Fruit fly (Drosophila melanogaster) whole organism, embryonic: ENCODE measurements around the gene kel.

ENCODE experiments used
- Atf-2 ChIP-seq: fragments of 200-800 bp; sonication (Bioruptor generic); optimal IDR thresholded peaks from 2 replicates; lab custom pipeline; 2016; ENCODE audit warnings: missing biosample characterization, missing genetic modification characterization
- B-H2 ChIP-seq: fragments of 200-800 bp; sonication (Bioruptor generic); optimal IDR thresholded peaks from 2 replicates; lab custom pipeline; 2018; ENCODE audit warnings: missing biosample characterization, mild to moderate bottlenecking, missing genetic modification characterization
- Bgb ChIP-seq: fragments of 200-800 bp; sonication (Bioruptor generic); IDR thresholded peaks from 2 replicates; pipeline ENCODE4 v1.3.6; 2022; ENCODE audit warnings: missing biosample characterization, missing genetic modification characterization; ENCODE audit not compliant: partially characterized antibody
- CG10431 ChIP-seq: fragments of 200-800 bp; sonication (Bioruptor generic); optimal IDR thresholded peaks from 3 replicates; lab custom pipeline; 2018; ENCODE audit warnings: missing biosample characterization, mild to moderate bottlenecking, missing genetic modification characterization
- CG11504 ChIP-seq: fragments of 200-800 bp; sonication (Bioruptor generic); optimal IDR thresholded peaks from 3 replicates; lab custom pipeline; 2019; ENCODE audit warnings: missing biosample characterization, mild to moderate bottlenecking, missing genetic modification characterization, moderate library complexity
- CG11696 ChIP-seq: fragments of 200-800 bp; sonication (Bioruptor generic); IDR thresholded peaks from 2 replicates; pipeline ENCODE4 v1.3.6; 2022; ENCODE audit warnings: missing biosample characterization, missing genetic modification characterization
- CG13287 ChIP-seq: fragments of 200-800 bp; sonication (Bioruptor generic); IDR thresholded peaks from 2 replicates; pipeline ENCODE4 v1.3.6; 2022; ENCODE audit warnings: missing biosample characterization, missing genetic modification characterization; ENCODE audit not compliant: partially characterized antibody
- CG13894 ChIP-seq: fragments of 200-800 bp; sonication (Bioruptor generic); optimal IDR thresholded peaks from 3 replicates; lab custom pipeline; 2018; ENCODE audit warnings: missing biosample characterization, mild to moderate bottlenecking, missing genetic modification characterization, moderate library complexity
- CG15696 ChIP-seq: fragments of 200-800 bp; sonication (Bioruptor generic); optimal IDR thresholded peaks from 2 replicates; lab custom pipeline; 2019; ENCODE audit warnings: missing biosample characterization, mild to moderate bottlenecking, missing genetic modification characterization, moderate library complexity
- CG17568 ChIP-seq: fragments of 200-800 bp; sonication (Bioruptor generic); optimal IDR thresholded peaks from 2 replicates; lab custom pipeline; 2018; ENCODE audit warnings: missing biosample characterization, mild to moderate bottlenecking, missing genetic modification characterization, moderate library complexity
- CG17802 ChIP-seq: fragments of 200-800 bp; sonication (Bioruptor generic); optimal IDR thresholded peaks from 2 replicates; lab custom pipeline; 2018; ENCODE audit warnings: missing biosample characterization, mild to moderate bottlenecking, missing genetic modification characterization, moderate library complexity
- CG1792 ChIP-seq: fragments of 200-800 bp; sonication (Bioruptor generic); optimal IDR thresholded peaks from 2 replicates; lab custom pipeline; 2016; ENCODE audit warnings: missing biosample characterization, missing genetic modification characterization
- CG18476 ChIP-seq: fragments of 200-800 bp; sonication (Bioruptor generic); optimal IDR thresholded peaks from 2 replicates; lab custom pipeline; 2016; ENCODE audit warnings: missing biosample characterization, mild to moderate bottlenecking, missing genetic modification characterization
- CG2678 ChIP-seq: fragments of 200-800 bp; sonication (Bioruptor generic); optimal IDR thresholded peaks from 3 replicates; lab custom pipeline; 2019; ENCODE audit warnings: missing biosample characterization, mild to moderate bottlenecking, missing genetic modification characterization, moderate library complexity
- CG31365 ChIP-seq: fragments of 200-800 bp; sonication (Bioruptor generic); optimal IDR thresholded peaks from 2 replicates; lab custom pipeline; 2018; ENCODE audit warnings: missing biosample characterization, mild to moderate bottlenecking, missing genetic modification characterization
- CG3281 ChIP-seq: fragments of 200-800 bp; sonication (Bioruptor generic); optimal IDR thresholded peaks from 3 replicates; lab custom pipeline; 2017; ENCODE audit warnings: missing biosample characterization, mild to moderate bottlenecking, missing genetic modification characterization
- CG34422 ChIP-seq: fragments of 200-800 bp; sonication (Bioruptor generic); IDR thresholded peaks from 3 replicates; pipeline ENCODE4 v1.3.6; 2022; ENCODE audit warnings: missing biosample characterization, missing genetic modification characterization
- CG5180 ChIP-seq: fragments of 200-800 bp; sonication (Bioruptor generic); optimal IDR thresholded peaks from 3 replicates; lab custom pipeline; 2017; ENCODE audit warnings: missing biosample characterization, missing genetic modification characterization, mild to moderate bottlenecking, moderate library complexity, missing genetic modification reagents
- CG7839 ChIP-seq: fragments of 200-800 bp; sonication (Bioruptor generic); optimal IDR thresholded peaks from 3 replicates; lab custom pipeline; 2018; ENCODE audit warnings: missing biosample characterization, mild to moderate bottlenecking, missing genetic modification characterization, moderate library complexity
- CG7987 ChIP-seq: fragments of 200-800 bp; sonication (Bioruptor generic); optimal IDR thresholded peaks from 2 replicates; lab custom pipeline; 2018; ENCODE audit warnings: missing biosample characterization, mild to moderate bottlenecking, missing genetic modification characterization, moderate library complexity
- CG8290 ChIP-seq, 3 experiments: fragments of 200-800 bp; sonication (Bioruptor generic); optimal IDR thresholded peaks; 2 replicates each; lab custom pipeline; 2016 to 2019; ENCODE audit warnings: missing biosample characterization in 3 of 3, missing genetic modification characterization in 3 of 3, mild to moderate bottlenecking in 2 of 3, moderate library complexity in 1 of 3
- CG9727 ChIP-seq: fragments of 200-800 bp; sonication (Bioruptor generic); optimal IDR thresholded peaks from 3 replicates; lab custom pipeline; 2017; ENCODE audit warnings: missing biosample characterization, mild to moderate bottlenecking, missing genetic modification characterization
- CTCF ChIP-seq: fragments of 200-800 bp; sonication (Bioruptor generic); optimal IDR thresholded peaks from 2 replicates; lab custom pipeline; 2017; ENCODE audit warnings: missing biosample characterization, mild to moderate bottlenecking, missing genetic modification characterization, moderate library complexity
- Dip2 ChIP-seq: fragments of 200-800 bp; sonication (Bioruptor generic); IDR thresholded peaks from 2 replicates; pipeline ENCODE4 v1.3.6; 2022; ENCODE audit warnings: missing biosample characterization, missing genetic modification characterization
- HHEX ChIP-seq: fragments of 200-800 bp; sonication (Bioruptor generic); optimal IDR thresholded peaks from 3 replicates; lab custom pipeline; 2017; ENCODE audit warnings: missing biosample characterization, mild to moderate bottlenecking, missing genetic modification characterization, missing genetic modification reagents
- Hr51 ChIP-seq, 2 experiments: fragments of 200-800 bp; sonication (Bioruptor generic); optimal IDR thresholded peaks; 2 replicates in 1 of 2; 3 replicates in 1 of 2; lab custom pipeline; 2016 to 2018; ENCODE audit warnings: missing biosample characterization in 2 of 2, missing genetic modification characterization in 2 of 2, mild to moderate bottlenecking in 1 of 2, moderate library complexity in 1 of 2
- Mad ChIP-seq: fragments of 200-800 bp; sonication (Bioruptor generic); optimal IDR thresholded peaks from 2 replicates; lab custom pipeline; 2016; ENCODE audit warnings: missing biosample characterization, missing genetic modification characterization
- Max ChIP-seq: fragments of 200-800 bp; sonication (Bioruptor generic); optimal IDR thresholded peaks from 2 replicates; lab custom pipeline; 2016; ENCODE audit warnings: missing biosample characterization, mild to moderate bottlenecking, missing genetic modification characterization
- Nf-YA ChIP-seq: fragments of 200-800 bp; sonication (Bioruptor generic); IDR thresholded peaks from 2 replicates; pipeline ENCODE4 v1.3.6; 2022; ENCODE audit warnings: missing biosample characterization, missing genetic modification characterization
- PHDP ChIP-seq: fragments of 200-800 bp; sonication (Bioruptor generic); optimal IDR thresholded peaks from 3 replicates; lab custom pipeline; 2018; ENCODE audit warnings: missing biosample characterization, mild to moderate bottlenecking, missing genetic modification characterization, moderate library complexity
- Sox102F ChIP-seq: fragments of 200-800 bp; sonication (Bioruptor generic); optimal IDR thresholded peaks from 2 replicates; lab custom pipeline; 2018; ENCODE audit warnings: missing biosample characterization, mild to moderate bottlenecking, missing genetic modification characterization, moderate library complexity
- abd-A ChIP-seq: fragments of 200-800 bp; sonication (Bioruptor generic); optimal IDR thresholded peaks from 3 replicates; lab custom pipeline; 2019; ENCODE audit warnings: missing biosample characterization, mild to moderate bottlenecking, missing genetic modification characterization, moderate library complexity
- bbx ChIP-seq: fragments of 200-800 bp; sonication (Bioruptor generic); IDR thresholded peaks from 2 replicates; pipeline ENCODE4 v1.3.6; 2022; ENCODE audit warnings: missing biosample characterization, missing genetic modification characterization; ENCODE audit not compliant: partially characterized antibody
- chinmo ChIP-seq: fragments of 200-800 bp; sonication (Bioruptor generic); IDR thresholded peaks from 4 replicates; pipeline ENCODE4 v1.3.6; 2022; ENCODE audit warnings: missing biosample characterization, missing genetic modification characterization; ENCODE audit not compliant: partially characterized antibody
- dmrt99B ChIP-seq: fragments of 200-800 bp; sonication (Bioruptor generic); optimal IDR thresholded peaks from 2 replicates; lab custom pipeline; 2018; ENCODE audit warnings: missing biosample characterization, mild to moderate bottlenecking, missing genetic modification characterization, moderate library complexity
- ewg ChIP-seq: fragments of 200-800 bp; sonication (Bioruptor generic); optimal IDR thresholded peaks from 3 replicates; lab custom pipeline; 2017; ENCODE audit warnings: mild to moderate bottlenecking, missing biosample characterization, missing genetic modification reagents, missing genetic modification characterization
- exex ChIP-seq: fragments of 200-800 bp; sonication (Bioruptor generic); optimal IDR thresholded peaks from 4 replicates; lab custom pipeline; 2018; ENCODE audit warnings: missing biosample characterization, mild to moderate bottlenecking, missing genetic modification characterization, moderate library complexity
- gem ChIP-seq: fragments of 200-800 bp; sonication (Bioruptor generic); optimal IDR thresholded peaks from 2 replicates; lab custom pipeline; 2019; ENCODE audit warnings: missing biosample characterization, mild to moderate bottlenecking, missing genetic modification characterization, moderate library complexity
- gfzf ChIP-seq: fragments of 200-800 bp; sonication (Bioruptor generic); optimal IDR thresholded peaks from 2 replicates; lab custom pipeline; 2016; ENCODE audit warnings: missing biosample characterization, mild to moderate bottlenecking, missing genetic modification characterization, moderate library complexity
- grau ChIP-seq: fragments of 200-800 bp; optimal IDR thresholded peaks from 3 replicates; lab custom pipeline; 2019; ENCODE audit warnings: missing biosample characterization, mild to moderate bottlenecking, missing genetic modification characterization, moderate library complexity
- hbn ChIP-seq: fragments of 200-800 bp; sonication (Bioruptor generic); IDR thresholded peaks from 2 replicates; pipeline ENCODE4 v1.3.6; 2022; ENCODE audit warnings: missing biosample characterization, missing genetic modification characterization; ENCODE audit not compliant: partially characterized antibody
- kni ChIP-seq: fragments of 200-800 bp; sonication (Bioruptor generic); optimal IDR thresholded peaks from 3 replicates; lab custom pipeline; 2017; ENCODE audit warnings: mild to moderate bottlenecking, missing biosample characterization, missing genetic modification reagents, missing genetic modification characterization
- lbe ChIP-seq: fragments of 200-800 bp; sonication (Bioruptor generic); optimal IDR thresholded peaks from 2 replicates; lab custom pipeline; 2016; ENCODE audit warnings: missing biosample characterization, mild to moderate bottlenecking, missing genetic modification characterization
- nom ChIP-seq: fragments of 200-800 bp; sonication (Bioruptor generic); optimal IDR thresholded peaks from 2 replicates; lab custom pipeline; 2017; ENCODE audit warnings: missing biosample characterization, missing genetic modification characterization, mild to moderate bottlenecking, moderate library complexity, missing genetic modification reagents
- onecut ChIP-seq: fragments of 200-800 bp; sonication (Bioruptor generic); IDR thresholded peaks from 2 replicates; pipeline ENCODE4 v1.3.6; 2022; ENCODE audit warnings: missing biosample characterization, missing genetic modification characterization
- peb ChIP-seq: fragments of 200-800 bp; sonication (Bioruptor generic); IDR thresholded peaks from 2 replicates; pipeline ENCODE4 v1.3.6; 2022; ENCODE audit warnings: missing biosample characterization, missing genetic modification characterization
- psq ChIP-seq: fragments of 200-800 bp; sonication (Bioruptor generic); optimal IDR thresholded peaks from 2 replicates; lab custom pipeline; 2017; ENCODE audit warnings: missing biosample characterization, missing genetic modification characterization
- sens-2 ChIP-seq: fragments of 200-800 bp; sonication (Bioruptor generic); IDR thresholded peaks from 2 replicates; pipeline ENCODE4 v1.3.6; 2022; ENCODE audit warnings: missing biosample characterization, missing genetic modification characterization
- slbo ChIP-seq: fragments of 200-800 bp; sonication (Bioruptor generic); IDR thresholded peaks from 2 replicates; pipeline ENCODE4 v1.3.6; 2022; ENCODE audit warnings: missing biosample characterization, missing genetic modification characterization

Gene kel

DNA sequence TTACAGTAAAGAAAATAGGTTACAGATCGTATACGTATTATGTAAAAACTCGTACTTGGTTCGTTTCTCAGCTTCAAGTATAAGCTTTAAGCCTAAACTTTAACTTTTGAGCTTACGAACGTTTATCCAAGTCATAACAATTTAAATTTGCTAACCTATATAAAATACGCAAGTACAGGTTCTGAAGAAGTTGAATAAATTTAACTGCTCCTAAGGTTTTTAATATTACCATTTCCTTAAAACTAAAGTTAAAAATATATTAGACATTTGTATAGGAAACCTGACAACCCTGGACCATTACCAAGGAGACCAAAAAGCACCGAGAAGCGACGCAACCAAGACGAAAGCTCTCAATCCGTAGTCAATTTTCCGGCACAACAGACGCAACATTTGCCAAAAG, 18.2 kb downstream of the kel start, which contains the start of gene CG5758 (continued):
- TF ChIP-seq gfzf = peak; percentile 10
- no peak for TF ChIP-seq chinmo (GFP tag; lab: Robert Waterston, UW)
- TF ChIP-seq CG1792 (GFP tag; lab: Kevin White, UChicago) = no peak
- TF ChIP-seq Hr51 (GFP tag; optimal IDR thresholded peaks at IDR 0.05; lab: Kevin White, UChicago) = peak in 1 of 2 experiments; percentile 57
- peak; percentile 0 for TF ChIP-seq lbe (GFP tag; lab: Kevin White, UChicago)
- no peak for TF ChIP-seq psq (GFP tag; lab: Kevin White, UChicago)
- no peak for TF ChIP-seq abd-A
- TF ChIP-seq CG10431 (GFP tag; lab: Kevin White, UChicago) = no peak
- no peak for TF ChIP-seq CG17802 (tag; lab: Kevin White, UChicago)
- TF ChIP-seq CG7987 = no peak
- TF ChIP-seq CG31365 (tag; lab: Kevin White, UChicago) = no peak
- peak; percentile 21 for TF ChIP-seq HHEX (GFP tag; lab: Kevin White, UChicago)
- no peak for TF ChIP-seq Mad (GFP tag; lab: Kevin White, UChicago)
- peak; percentile 29 for TF ChIP-seq Sox102F
- no peak for TF ChIP-seq nom (GFP tag; lab: Kevin White, UChicago)
- TF ChIP-seq CG15696 = no peak
- TF ChIP-seq hbn (GFP tag; lab: Robert Waterston, UW) = no peak
- TF ChIP-seq Max (GFP tag; lab: Kevin White, UChicago) = no peak
- TF ChIP-seq sens-2 (GFP tag; lab: Robert Waterston, UW) = no peak
- no peak for TF ChIP-seq CG13894 (tag; lab: Kevin White, UChicago)
- TF ChIP-seq dmrt99B (tag; lab: Kevin White, UChicago) = no peak
- TF ChIP-seq gem (tag; lab: Kevin White, UChicago) = peak; percentile 44
- peak; percentile 31 for TF ChIP-seq B-H2
- no peak for TF ChIP-seq peb (GFP tag; lab: Robert Waterston, UW)
- no peak for TF ChIP-seq kni (GFP tag; lab: Kevin White, UChicago)
- TF ChIP-seq CG3281 = peak; percentile 36
- TF ChIP-seq Bgb (GFP tag; lab: Robert Waterston, UW) = peak; percentile 49; the same call in 1 of the 2 replicates
- TF ChIP-seq Dip2 (GFP tag; lab: Robert Waterston, UW) = no peak
- TF ChIP-seq CG9727 (GFP tag; lab: Kevin White, UChicago) = no peak
- no peak for TF ChIP-seq onecut (GFP tag; lab: Robert Waterston, UW)
- no peak for TF ChIP-seq ewg
- TF ChIP-seq CTCF (GFP tag; lab: Kevin White, UChicago) = peak; percentile 75
- no peak for TF ChIP-seq Nf-YA (GFP tag; lab: Robert Waterston, UW)
- peak; percentile 57 for TF ChIP-seq CG5180 (GFP tag; lab: Kevin White, UChicago)
- TF ChIP-seq CG11504 = peak; percentile 59
- TF ChIP-seq CG17568 (GFP tag; lab: Kevin White, UChicago) = no peak
- TF ChIP-seq CG2678 (tag; lab: Kevin White, UChicago) = peak; percentile 36
- TF ChIP-seq PHDP (tag; lab: Kevin White, UChicago) = peak; percentile 40
- no peak for TF ChIP-seq CG8290 (GFP tag; optimal IDR thresholded peaks at IDR 0.05; lab: Kevin White, UChicago)
- TF ChIP-seq CG8290 (tag; optimal IDR thresholded peaks at IDR 0.05; lab: Kevin White, UChicago) = no peak
- no peak for TF ChIP-seq CG13287 (GFP tag; lab: Robert Waterston, UW)
- peak; percentile 26 for TF ChIP-seq grau
- no peak for TF ChIP-seq CG11696 (GFP tag; lab: Robert Waterston, UW)
- peak; percentile 21 for TF ChIP-seq exex (tag; lab: Kevin White, UChicago)
- no peak for TF ChIP-seq Atf-2
- peak; percentile 42 for TF ChIP-seq CG7839
- peak; percentile 40 for TF ChIP-seq slbo (GFP tag; lab: Robert Waterston, UW)
- TF ChIP-seq CG18476 (GFP tag; lab: Kevin White, UChicago) = no peak
- TF ChIP-seq CG34422 (GFP tag; lab: Robert Waterston, UW) = no peak
- no peak for TF ChIP-seq bbx
